Worm (Caenorhabditis elegans): ENCODE results near the gene nmur-2.

ce11 chrII:156999-157499 lies 32.2 kb upstream of the nmur-2 start:
- no peak for TF ChIP-seq T22C8.4 (GFP tag; IDR thresholded peaks at IDR 0.05)
- TF ChIP-seq med-1 (GFP tag; optimal IDR thresholded peaks at IDR 0.05; ENCODE audit: insufficient read depth) = no peak
- no peak for TF ChIP-seq flt-1 (GFP tag; IDR thresholded peaks at IDR 0.05)
- no peak for TF ChIP-seq cog-1 (tag; optimal IDR thresholded peaks at IDR 0.05)
- no peak for TF ChIP-seq ztf-29 (GFP tag; IDR thresholded peaks at IDR 0.05)
- TF ChIP-seq tab-1 (GFP tag; IDR thresholded peaks at IDR 0.05) = no peak
